Fruit fly (Drosophila melanogaster): ENCODE data around the gene CG13843.
A peak's percentile ranks its signal among the peaks of the same experiment; 100 is the strongest.

CG13843 gene

DNA sequence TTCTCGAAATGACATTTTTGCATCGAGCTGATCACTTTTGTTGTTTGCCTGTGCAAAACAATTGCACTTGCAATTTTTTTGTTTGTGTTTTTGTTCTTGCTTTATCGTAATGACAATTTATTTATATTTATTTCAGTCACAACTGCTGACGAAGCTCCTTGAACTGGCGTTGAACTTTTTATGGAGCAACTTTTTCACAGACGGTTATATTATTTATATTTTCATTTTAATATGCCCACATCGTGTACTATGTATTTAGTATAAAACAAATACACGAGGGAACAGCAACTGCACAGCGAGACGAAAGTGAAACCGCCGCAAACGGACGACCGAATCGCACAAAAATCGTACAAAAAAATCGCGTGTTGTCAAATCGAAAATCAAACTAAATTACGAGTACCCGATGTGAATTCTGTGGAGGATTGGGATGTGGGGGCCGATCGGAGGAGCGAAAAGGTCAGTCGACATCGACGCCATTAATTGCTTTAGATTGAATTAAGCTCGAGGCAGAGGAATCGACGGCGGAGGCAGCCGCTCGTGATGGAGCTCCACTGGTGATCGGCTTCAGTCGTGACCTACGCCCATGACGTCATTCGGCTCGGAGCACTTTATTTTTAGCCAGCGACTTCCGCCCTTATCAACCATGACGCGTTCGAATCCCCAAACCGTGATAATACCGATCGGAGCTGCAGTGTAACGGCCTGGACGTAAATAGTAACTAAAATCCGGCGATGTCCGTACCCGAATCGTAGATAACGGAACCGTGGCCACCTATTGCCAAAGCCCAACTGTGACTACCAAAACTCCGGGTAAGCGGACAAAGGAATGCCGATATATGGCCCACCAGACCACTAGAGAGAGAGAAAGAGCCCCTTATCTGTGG lies 26.6 kb downstream of the CG13843 start (continued):
- TF ChIP-seq Abd-B (GFP tag; optimal IDR thresholded peaks at IDR 0.05) = no peak
- no peak for TF ChIP-seq Rel (GFP tag; optimal IDR thresholded peaks at IDR 0.05)
- peak; percentile 53 for TF ChIP-seq Rel (tag; optimal IDR thresholded peaks at IDR 0.05)

DNA sequence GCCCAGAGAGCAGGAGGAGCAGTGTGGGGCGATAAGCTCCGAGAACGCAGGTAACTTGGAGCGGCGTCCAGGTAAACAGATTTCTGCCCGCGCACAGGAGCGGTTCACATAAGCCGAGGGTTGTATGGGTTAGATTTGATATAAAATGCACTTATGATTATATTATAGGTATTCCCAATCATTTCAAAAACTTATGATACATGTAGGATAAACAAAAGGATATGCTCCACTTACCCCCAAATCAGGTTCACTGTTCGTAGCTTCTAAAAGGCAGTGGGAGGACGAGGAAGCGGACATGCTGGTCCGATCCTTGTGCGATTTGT lies 27.2 kb downstream of the CG13843 start:
- TF ChIP-seq CG32264 (GFP tag; optimal IDR thresholded peaks at IDR 0.05) (no peak), Dfd (GFP tag; optimal IDR thresholded peaks at IDR 0.05) (no peak), Myc (optimal IDR thresholded peaks at IDR 0.05) (no peak), sv (GFP tag; optimal IDR thresholded peaks at IDR 0.05) (no peak), fru (GFP tag; optimal IDR thresholded peaks at IDR 0.05) (no peak), foxo (GFP tag; optimal IDR thresholded peaks at IDR 0.05) (no peak), Sp1 (GFP tag; optimal IDR thresholded peaks at IDR 0.05) (no peak), Mio (GFP tag; optimal IDR thresholded peaks at IDR 0.05) (no peak), woc (GFP tag; optimal IDR thresholded peaks at IDR 0.05) (no peak), brk (GFP tag; optimal IDR thresholded peaks at IDR 0.05) (no peak), Vsx2 (GFP tag; optimal IDR thresholded peaks at IDR 0.05; ENCODE audit: partially characterized antibody) (no peak), dsf (GFP tag; optimal IDR thresholded peaks at IDR 0.05; ENCODE audit: borderline replicate concordance) (no peak), jim (GFP tag; optimal IDR thresholded peaks at IDR 0.05) (no peak), dmrt93B (GFP tag; optimal IDR thresholded peaks at IDR 0.05) (no peak), Dif (GFP tag; optimal IDR thresholded peaks at IDR 0.05; ENCODE audit: partially characterized antibody) (peak; percentile 85), CG9705 (GFP tag; optimal IDR thresholded peaks at IDR 0.05) (no peak), OdsH (GFP tag; optimal IDR thresholded peaks at IDR 0.05) (no peak), br (GFP tag; optimal IDR thresholded peaks at IDR 0.05) (no peak), tai (GFP tag; optimal IDR thresholded peaks at IDR 0.05) (no peak), dl (GFP tag; optimal IDR thresholded peaks at IDR 0.05; ENCODE audit: insufficient read depth in 1 of 2, partially characterized antibody in 2 of 2) (peak in 1 of 2 experiments; percentile 63), Hr78 (GFP tag; optimal IDR thresholded peaks at IDR 0.05) (no peak), sage (GFP tag; optimal IDR thresholded peaks at IDR 0.05) (no peak), GATAd (GFP tag; optimal IDR thresholded peaks at IDR 0.05) (no peak), HLH106 (tag; optimal IDR thresholded peaks at IDR 0.05) (peak; percentile 16), Hr83 (GFP tag; optimal IDR thresholded peaks at IDR 0.05; ENCODE audit: poor library complexity, severe bottlenecking) (no peak), ey (GFP tag; optimal IDR thresholded peaks at IDR 0.05) (no peak), h (GFP tag; optimal IDR thresholded peaks at IDR 0.05) (peak; percentile 27), usp (GFP tag; optimal IDR thresholded peaks at IDR 0.05) (no peak), Rel (GFP tag; optimal IDR thresholded peaks at IDR 0.05) (no peak), Rel (tag; optimal IDR thresholded peaks at IDR 0.05) (no peak), Jra (GFP tag; optimal IDR thresholded peaks at IDR 0.05) (no peak), psq (GFP tag; optimal IDR thresholded peaks at IDR 0.05) (no peak)

DNA sequence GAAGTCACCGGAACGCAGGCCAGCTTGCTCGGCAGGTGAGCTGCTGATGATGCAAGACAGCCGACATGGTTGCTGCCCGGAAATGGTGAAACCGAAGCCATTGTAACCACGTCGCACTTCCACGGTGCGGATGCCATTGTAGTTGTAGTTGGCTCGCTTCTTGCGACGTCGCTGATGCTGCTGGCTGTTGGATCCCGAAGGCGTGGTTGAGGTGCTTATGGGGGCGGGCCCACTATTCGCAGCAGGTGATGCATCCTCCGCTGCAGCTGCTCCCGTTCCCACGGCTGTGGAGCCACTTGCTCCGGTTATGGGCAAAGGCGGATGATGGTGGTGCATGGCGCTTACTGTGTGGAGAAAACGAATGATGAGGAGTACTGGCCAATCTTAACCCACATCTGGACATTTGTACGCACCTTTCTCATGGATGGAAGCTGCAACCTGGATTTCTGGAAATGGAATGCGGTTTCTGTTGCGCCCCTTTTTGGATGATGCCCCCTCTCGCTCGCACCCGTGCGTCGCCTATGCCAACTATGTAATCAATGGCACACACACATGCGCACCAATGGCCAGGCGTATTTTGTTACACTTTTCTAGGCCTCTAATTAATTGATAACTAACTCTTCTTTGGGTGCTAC lies 29.4 kb downstream of the CG13843 start:
- TF ChIP-seq ey (GFP tag; optimal IDR thresholded peaks at IDR 0.05) (no peak), Hr78 (GFP tag; optimal IDR thresholded peaks at IDR 0.05) (no peak)

DNA sequence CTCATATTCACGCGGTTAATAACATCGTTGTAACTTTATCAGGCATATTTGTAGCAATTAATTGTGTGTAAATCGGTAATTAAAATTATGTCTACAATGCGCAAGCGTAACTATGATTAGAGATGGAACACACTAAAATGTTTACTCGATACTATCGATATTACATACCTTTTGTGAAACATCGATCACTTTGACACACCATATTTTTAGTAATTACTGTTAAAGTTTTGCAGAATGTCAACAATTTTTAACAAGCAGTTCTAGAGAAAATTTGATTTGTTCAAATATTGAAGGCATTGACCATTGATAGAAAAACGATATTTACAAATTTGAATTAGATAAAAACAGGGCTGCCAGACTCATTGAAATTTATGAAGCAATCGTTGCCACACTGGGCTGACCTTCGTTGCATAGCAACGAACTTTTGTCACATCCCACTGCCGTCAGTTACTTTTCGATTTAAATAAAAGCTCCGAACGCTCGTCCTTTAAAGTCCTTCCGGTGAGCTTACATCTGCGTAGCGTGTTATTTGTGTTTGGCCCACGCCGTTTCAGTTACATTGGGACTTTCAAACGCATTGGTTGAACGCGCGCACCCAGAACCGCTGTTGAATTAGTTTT lies 30.1 kb downstream of the CG13843 start, which contains the start of the genes loco and wake:
Gene loco, minus strand, starts transcription at position 149 of the 620 bp plus-strand sequence.
Gene wake, plus strand, starts transcription at position 570 of the 620 bp plus-strand sequence.
- TF ChIP-seq Jra (GFP tag; optimal IDR thresholded peaks at IDR 0.05) = peak; percentile 13
- peak; percentile 67 for TF ChIP-seq Dif (GFP tag; optimal IDR thresholded peaks at IDR 0.05; ENCODE audit: partially characterized antibody)
- no peak for TF ChIP-seq jim (GFP tag; optimal IDR thresholded peaks at IDR 0.05)
- TF ChIP-seq h (GFP tag; optimal IDR thresholded peaks at IDR 0.05) = peak; percentile 2
- TF ChIP-seq Sp1 (GFP tag; optimal IDR thresholded peaks at IDR 0.05) = no peak
- no peak for TF ChIP-seq ey (GFP tag; optimal IDR thresholded peaks at IDR 0.05)
- no peak for TF ChIP-seq lola (GFP tag; optimal IDR thresholded peaks at IDR 0.05)

Data from whole organism, wandering third instar larva.